Fruit fly (Drosophila melanogaster): ENCODE results near the gene Hipk.

The Hipk gene

DNA sequence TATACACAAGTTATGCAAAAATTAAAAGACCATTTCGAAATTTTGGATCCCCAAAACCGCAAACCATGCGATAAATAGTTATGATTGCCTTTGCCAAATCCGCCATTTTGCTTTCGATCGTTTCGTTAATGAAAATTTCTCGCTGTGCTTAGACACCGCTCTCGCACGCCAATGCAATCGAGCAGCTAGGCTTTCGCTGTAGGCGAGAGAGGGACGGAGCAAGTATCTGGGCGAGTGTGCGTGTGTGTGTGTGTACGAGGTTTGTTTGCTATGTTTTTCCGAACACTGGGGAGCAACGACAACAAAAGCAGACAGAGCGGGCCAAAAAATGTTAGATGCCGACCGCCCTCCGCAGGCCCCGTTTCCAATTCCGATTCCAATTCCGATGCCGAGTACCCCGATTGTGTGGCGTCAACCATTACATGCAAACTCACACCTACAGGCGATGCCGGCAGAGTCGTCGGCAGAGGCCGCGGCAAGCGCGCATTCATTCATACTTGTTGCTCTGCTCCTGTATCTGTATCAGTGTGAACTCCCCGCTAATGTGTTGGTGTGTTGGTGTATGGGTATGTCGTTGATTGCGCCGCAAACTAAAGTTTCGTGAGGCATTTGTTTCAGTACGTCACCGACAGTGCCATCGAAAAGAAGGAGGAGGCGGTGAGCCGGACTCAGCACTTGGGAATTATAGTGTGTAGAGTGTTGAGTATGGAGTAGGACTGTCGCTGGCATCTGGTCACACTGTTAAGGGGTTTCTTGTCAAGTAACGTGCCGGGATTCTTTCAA, 85.2 kb downstream of the Hipk start (continued):
- TF ChIP-seq CG2889 (GFP tag; IDR thresholded peaks at IDR 0.05) (peak; percentile 65; the same call in 2 of the 3 replicates), ato (GFP tag; IDR thresholded peaks at IDR 0.05; ENCODE audit: partially characterized antibody) (no peak), corto (GFP tag; optimal IDR thresholded peaks at IDR 0.05) (no peak), gro (GFP tag; optimal IDR thresholded peaks at IDR 0.05) (peak; percentile 76), Rx (GFP tag; IDR thresholded peaks at IDR 0.05) (peak; percentile 47; the same call in 1 of the 2 replicates), Dp (GFP tag; optimal IDR thresholded peaks at IDR 0.05) (no peak), CG7745 (tag; optimal IDR thresholded peaks at IDR 0.05) (no peak), Abd-B (GFP tag; optimal IDR thresholded peaks at IDR 0.05) (peak; percentile 14), al (GFP tag; IDR thresholded peaks at IDR 0.05) (peak; percentile 42; the same call in 1 of the 2 replicates), CG1832 (GFP tag; optimal IDR thresholded peaks at IDR 0.05) (peak; percentile 74), CG17612 (GFP tag; IDR thresholded peaks at IDR 0.05) (0 out of 2 replicates have a peak, but pooled peaks have one; percentile 13), CG14050 (GFP tag; IDR thresholded peaks at IDR 0.05) (peak; percentile 35; the same call in 1 of the 3 replicates), CG11695 (GFP tag; IDR thresholded peaks at IDR 0.05) (no peak), bigmax (GFP tag; optimal IDR thresholded peaks at IDR 0.05) (peak; percentile 33), CG4404 (GFP tag; IDR thresholded peaks at IDR 0.05) (peak; percentile 39; the same call in 1 of the 2 replicates), CG7271 (tag; optimal IDR thresholded peaks at IDR 0.05) (no peak), crol (GFP tag; IDR thresholded peaks at IDR 0.05) (peak; percentile 99), btn (GFP tag; optimal IDR thresholded peaks at IDR 0.05) (peak; percentile 40), vvl (GFP tag; IDR thresholded peaks at IDR 0.05) (peak; percentile 68), ab (GFP tag; optimal IDR thresholded peaks at IDR 0.05) (peak; percentile 67), CG6654 (GFP tag; optimal IDR thresholded peaks at IDR 0.05) (no peak), hkb (optimal IDR thresholded peaks at IDR 0.05) (no peak), hkb (GFP tag; IDR thresholded peaks at IDR 0.05) (0 out of 2 replicates have a peak, but pooled peaks have one; percentile 18), CG14965 (GFP tag; optimal IDR thresholded peaks at IDR 0.05; ENCODE audit: borderline replicate concordance) (no peak), CG13123 (GFP tag; optimal IDR thresholded peaks at IDR 0.05) (no peak), NK7.1 (GFP tag; optimal IDR thresholded peaks at IDR 0.05) (peak; percentile 1), CG11560 (tag; IDR thresholded peaks at IDR 0.05) (no peak), exex (tag; optimal IDR thresholded peaks at IDR 0.05) (peak; percentile 86), sug (tag; optimal IDR thresholded peaks at IDR 0.05) (peak; percentile 94), Sry-β (GFP tag; optimal IDR thresholded peaks at IDR 0.05) (no peak), Atf6 (GFP tag; IDR thresholded peaks at IDR 0.05) (peak; percentile 45; the same call in 1 of the 2 replicates), CG17568 (GFP tag; optimal IDR thresholded peaks at IDR 0.05) (no peak), toy (GFP tag; IDR thresholded peaks at IDR 0.05) (no peak), Dll (GFP tag; IDR thresholded peaks at IDR 0.05; ENCODE audit: partially characterized antibody) (no peak), Mes4 (GFP tag; optimal IDR thresholded peaks at IDR 0.05) (no peak), knrl (GFP tag; IDR thresholded peaks at IDR 0.05; ENCODE audit: partially characterized antibody) (no peak), lola (GFP tag; optimal IDR thresholded peaks at IDR 0.05) (peak in 2 of 3 experiments; percentile 33 to 84), seq (GFP tag; IDR thresholded peaks at IDR 0.05) (no peak; the same call in 1 of the 2 replicates), CHES-1-like (GFP tag; optimal IDR thresholded peaks at IDR 0.05) (peak; percentile 43), Hmx (GFP tag; optimal IDR thresholded peaks at IDR 0.05) (no peak), Hr78 (GFP tag; optimal IDR thresholded peaks at IDR 0.05) (peak in 1 of 2 experiments; percentile 83), CG18599 (GFP tag; optimal IDR thresholded peaks at IDR 0.05) (peak; percentile 72), tx (GFP tag; optimal IDR thresholded peaks at IDR 0.05) (peak; percentile 52), CG5180 (GFP tag; optimal IDR thresholded peaks at IDR 0.05) (peak; percentile 70), tin (GFP tag; optimal IDR thresholded peaks at IDR 0.05) (peak; percentile 2), CG18619 (GFP tag; optimal IDR thresholded peaks at IDR 0.05) (peak; percentile 15), CG10462 (GFP tag; optimal IDR thresholded peaks at IDR 0.05) (no peak), B-H2 (GFP tag; optimal IDR thresholded peaks at IDR 0.05) (peak; percentile 76)

Measured in whole organism, embryonic.